Fruit fly (Drosophila melanogaster): ENCODE results near the gene Ir8a.

Ir8a gene

dm6 chrX:9201866-9202681 is 34.3 kb downstream of the Ir8a start (continued):
- TF ChIP-seq ttk (GFP tag; IDR thresholded peaks at IDR 0.05), result peak; percentile 68
- TF ChIP-seq CG15479 (GFP tag; optimal IDR thresholded peaks at IDR 0.05), result no peak
- peak; percentile 65 for TF ChIP-seq ranshi (GFP tag; IDR thresholded peaks at IDR 0.05)
- TF ChIP-seq crp (GFP tag; optimal IDR thresholded peaks at IDR 0.05), result no peak
- TF ChIP-seq Asciz (GFP tag; optimal IDR thresholded peaks at IDR 0.05), result no peak
- peak; percentile 39 for TF ChIP-seq Sox100B (GFP tag; optimal IDR thresholded peaks at IDR 0.05)
- no peak for TF ChIP-seq ERR (GFP tag; optimal IDR thresholded peaks at IDR 0.05)
- no peak for TF ChIP-seq CG1602 (GFP tag; optimal IDR thresholded peaks at IDR 0.05)
- TF ChIP-seq CG8281 (tag; optimal IDR thresholded peaks at IDR 0.05), result peak; percentile 35
- TF ChIP-seq H15 (GFP tag; IDR thresholded peaks at IDR 0.05), result peak; percentile 70; the same call in 2 of the 3 replicates
- TF ChIP-seq hkb (optimal IDR thresholded peaks at IDR 0.05), result no peak
- peak; percentile 64 for TF ChIP-seq hkb (GFP tag; IDR thresholded peaks at IDR 0.05)
- TF ChIP-seq CG3995 (GFP tag; optimal IDR thresholded peaks at IDR 0.05), result no peak
- peak; percentile 63 for TF ChIP-seq Xrp1 (GFP tag; IDR thresholded peaks at IDR 0.05)
- peak in 1 of 2 experiments; percentile 15 for TF ChIP-seq insv (GFP tag; optimal IDR thresholded peaks at IDR 0.05)
- TF ChIP-seq CG1792 (GFP tag; optimal IDR thresholded peaks at IDR 0.05), result no peak
- no peak for TF ChIP-seq bigmax (GFP tag; optimal IDR thresholded peaks at IDR 0.05)
- TF ChIP-seq CG10959 (GFP tag; IDR thresholded peaks at IDR 0.05), result 0 out of 2 replicates have a peak, but pooled peaks have one; percentile 38
- no peak for TF ChIP-seq CG18764 (GFP tag; optimal IDR thresholded peaks at IDR 0.05)
- TF ChIP-seq CG14441 (GFP tag; IDR thresholded peaks at IDR 0.05), result peak; percentile 86
- TF ChIP-seq CG8388 (GFP tag; optimal IDR thresholded peaks at IDR 0.05), result peak; percentile 21
- TF ChIP-seq caup (GFP tag; optimal IDR thresholded peaks at IDR 0.05; ENCODE audit: severe bottlenecking), result peak; percentile 87
- TF ChIP-seq E2f1 (GFP tag; IDR thresholded peaks at IDR 0.05), result peak; percentile 85
- TF ChIP-seq Antp (GFP tag; optimal IDR thresholded peaks at IDR 0.05), result no peak
- no peak for TF ChIP-seq Bteb2 (GFP tag; optimal IDR thresholded peaks at IDR 0.05)
- peak; percentile 70 for TF ChIP-seq D19A (tag; optimal IDR thresholded peaks at IDR 0.05)
- no peak for TF ChIP-seq TFAM (GFP tag; optimal IDR thresholded peaks at IDR 0.05)
- TF ChIP-seq pan (optimal IDR thresholded peaks at IDR 0.05), result no peak
- TF ChIP-seq pan (GFP tag; optimal IDR thresholded peaks at IDR 0.05 in 1 of 2, IDR thresholded peaks at IDR 0.05 in 1 of 2), result peak in 1 of 2 experiments; percentile 78
- peak; percentile 43 for TF ChIP-seq CG4424 (GFP tag; optimal IDR thresholded peaks at IDR 0.05)
- TF ChIP-seq CG8765 (GFP tag; IDR thresholded peaks at IDR 0.05), result peak; percentile 56; the same call in 1 of the 2 replicates
- peak; percentile 40; the same call in 1 of the 2 replicates for TF ChIP-seq Doc2 (GFP tag; IDR thresholded peaks at IDR 0.05)
- TF ChIP-seq ro (GFP tag; IDR thresholded peaks at IDR 0.05), result no peak
- TF ChIP-seq CG11456 (GFP tag; IDR thresholded peaks at IDR 0.05), result peak; percentile 97
- no peak for TF ChIP-seq dati (GFP tag; IDR thresholded peaks at IDR 0.05)
- no peak for TF ChIP-seq Hey (tag; optimal IDR thresholded peaks at IDR 0.05)
- no peak for TF ChIP-seq CG1832 (GFP tag; optimal IDR thresholded peaks at IDR 0.05)
- peak; percentile 96 for TF ChIP-seq Adf1 (GFP tag; IDR thresholded peaks at IDR 0.05)
- no peak; the same call in 1 of the 2 replicates for TF ChIP-seq CG4360 (GFP tag; IDR thresholded peaks at IDR 0.05)
- no peak for TF ChIP-seq seq (GFP tag; IDR thresholded peaks at IDR 0.05)
- TF ChIP-seq zfh2 (GFP tag; optimal IDR thresholded peaks at IDR 0.05), result peak; percentile 40
- peak; percentile 88 for TF ChIP-seq Atf6 (GFP tag; IDR thresholded peaks at IDR 0.05)
- no peak for TF ChIP-seq CG8944 (GFP tag; optimal IDR thresholded peaks at IDR 0.05)
- TF ChIP-seq Side (GFP tag; optimal IDR thresholded peaks at IDR 0.05), result no peak
- peak; percentile 59; the same call in 1 of the 3 replicates for TF ChIP-seq ase (GFP tag; IDR thresholded peaks at IDR 0.05)
- TF ChIP-seq CG2199 (GFP tag; IDR thresholded peaks at IDR 0.05), result no peak
- peak; percentile 76 for TF ChIP-seq cas (GFP tag; IDR thresholded peaks at IDR 0.05)
- TF ChIP-seq slou (GFP tag; optimal IDR thresholded peaks at IDR 0.05), result no peak
- peak; percentile 89 for TF ChIP-seq CG14014 (GFP tag; IDR thresholded peaks at IDR 0.05)
- TF ChIP-seq CG30403 (GFP tag; optimal IDR thresholded peaks at IDR 0.05), result peak; percentile 54
- TF ChIP-seq CG6254 (GFP tag; optimal IDR thresholded peaks at IDR 0.05), result no peak
